Fruit fly (Drosophila melanogaster): ENCODE data around the gene CG43092.

The CG43092 gene

DNA sequence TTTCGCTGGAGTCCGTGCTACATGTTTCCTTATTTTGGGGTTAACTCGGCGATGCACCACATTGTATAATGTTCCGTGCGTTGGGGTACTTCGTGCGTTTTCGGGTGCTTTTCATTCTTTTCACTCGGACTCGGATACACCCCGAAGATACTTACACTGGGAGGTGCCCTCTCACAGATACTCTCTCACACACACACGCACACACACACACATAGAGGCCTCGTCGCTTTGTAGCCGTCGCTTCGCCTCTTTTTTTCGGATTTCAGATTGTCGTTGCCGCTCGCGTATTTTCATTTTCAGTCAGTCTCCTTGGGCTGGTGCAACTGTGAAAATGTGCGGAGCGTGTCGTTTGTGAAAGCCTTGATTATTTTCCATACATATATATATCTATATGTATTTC is 11.9 kb upstream of the CG43092 start (continued):
- no peak for TF ChIP-seq CG17568 (GFP tag; optimal IDR thresholded peaks at IDR 0.05)
- TF ChIP-seq knrl (GFP tag; IDR thresholded peaks at IDR 0.05; ENCODE audit: partially characterized antibody): no peak
- TF ChIP-seq Dbx (GFP tag; IDR thresholded peaks at IDR 0.05): peak; percentile 36; the same call in 2 of the 3 replicates
- TF ChIP-seq unpg (GFP tag; optimal IDR thresholded peaks at IDR 0.05): no peak
- no peak for TF ChIP-seq CG8089 (GFP tag; optimal IDR thresholded peaks at IDR 0.05)
- TF ChIP-seq fu2 (GFP tag; optimal IDR thresholded peaks at IDR 0.05): no peak
- peak; percentile 91 for TF ChIP-seq chinmo (GFP tag; IDR thresholded peaks at IDR 0.05; ENCODE audit: partially characterized antibody)
- no peak for TF ChIP-seq eyg (GFP tag; optimal IDR thresholded peaks at IDR 0.05)
- TF ChIP-seq CG6175 (GFP tag; IDR thresholded peaks at IDR 0.05): no peak
- TF ChIP-seq CG12942 (GFP tag; optimal IDR thresholded peaks at IDR 0.05): no peak
- peak; percentile 43 for TF ChIP-seq bigmax (GFP tag; optimal IDR thresholded peaks at IDR 0.05)
- peak; percentile 9; the same call in 1 of the 2 replicates for TF ChIP-seq CG13287 (GFP tag; IDR thresholded peaks at IDR 0.05; ENCODE audit: partially characterized antibody)
- no peak for TF ChIP-seq CG6654 (GFP tag; optimal IDR thresholded peaks at IDR 0.05)
- no peak for TF ChIP-seq lov (optimal IDR thresholded peaks at IDR 0.05)
- TF ChIP-seq lov (GFP tag; IDR thresholded peaks at IDR 0.05): peak; percentile 54; the same call in 1 of the 3 replicates
- TF ChIP-seq slbo (GFP tag; IDR thresholded peaks at IDR 0.05): no peak
- TF ChIP-seq gem (tag; optimal IDR thresholded peaks at IDR 0.05): no peak
- TF ChIP-seq CG1529 (GFP tag; optimal IDR thresholded peaks at IDR 0.05): no peak
- no peak for TF ChIP-seq stc (GFP tag; IDR thresholded peaks at IDR 0.05)
- TF ChIP-seq Optix (GFP tag; IDR thresholded peaks at IDR 0.05): no peak; the same call in 2 of the 3 replicates
- no peak for TF ChIP-seq hth (optimal IDR thresholded peaks at IDR 0.05)
- TF ChIP-seq Atf6 (GFP tag; IDR thresholded peaks at IDR 0.05): peak; percentile 68; the same call in 1 of the 2 replicates
- TF ChIP-seq CG11085 (GFP tag; IDR thresholded peaks at IDR 0.05): no peak
- no peak for TF ChIP-seq fd102C (GFP tag; optimal IDR thresholded peaks at IDR 0.05)
- TF ChIP-seq CG30020 (tag; optimal IDR thresholded peaks at IDR 0.05): no peak
- TF ChIP-seq CG12391 (tag; optimal IDR thresholded peaks at IDR 0.05): no peak
- TF ChIP-seq CG1602 (GFP tag; optimal IDR thresholded peaks at IDR 0.05): no peak
- peak; percentile 4 for TF ChIP-seq tin (GFP tag; optimal IDR thresholded peaks at IDR 0.05)
- no peak for TF ChIP-seq al (GFP tag; IDR thresholded peaks at IDR 0.05)
- TF ChIP-seq CG13296 (GFP tag; optimal IDR thresholded peaks at IDR 0.05): no peak
- TF ChIP-seq kay (GFP tag; optimal IDR thresholded peaks at IDR 0.05): no peak
- TF ChIP-seq CG8478 (optimal IDR thresholded peaks at IDR 0.05): no peak
- peak; percentile 52 to 71 for TF ChIP-seq Trl (optimal IDR thresholded peaks at IDR 0.05)
- TF ChIP-seq Trl (GFP tag; optimal IDR thresholded peaks at IDR 0.05): no peak
- no peak for TF ChIP-seq en (GFP tag; optimal IDR thresholded peaks at IDR 0.05)
- peak; percentile 8 for TF ChIP-seq caup (GFP tag; optimal IDR thresholded peaks at IDR 0.05; ENCODE audit: severe bottlenecking)
- TF ChIP-seq Hsf (GFP tag; optimal IDR thresholded peaks at IDR 0.05): no peak
- TF ChIP-seq mam (GFP tag; optimal IDR thresholded peaks at IDR 0.05): no peak
- TF ChIP-seq HmgZ (tag; optimal IDR thresholded peaks at IDR 0.05): no peak
- TF ChIP-seq CG12219 (GFP tag; optimal IDR thresholded peaks at IDR 0.05): peak; percentile 28
- no peak for TF ChIP-seq run (tag; optimal IDR thresholded peaks at IDR 0.05)
- TF ChIP-seq ftz-f1 (GFP tag; optimal IDR thresholded peaks at IDR 0.05): peak; percentile 53
- TF ChIP-seq CG10274 (GFP tag; optimal IDR thresholded peaks at IDR 0.05): no peak
- TF ChIP-seq CG7963 (GFP tag; IDR thresholded peaks at IDR 0.05; ENCODE audit: partially characterized antibody): no peak
- peak; percentile 5 for TF ChIP-seq CG12659 (GFP tag; optimal IDR thresholded peaks at IDR 0.05)
- TF ChIP-seq CG7987 (GFP tag; optimal IDR thresholded peaks at IDR 0.05): no peak
- no peak for TF ChIP-seq CkIIα-i1 (GFP tag; IDR thresholded peaks at IDR 0.05)
- peak; percentile 11 for TF ChIP-seq PHDP (tag; optimal IDR thresholded peaks at IDR 0.05)
- no peak for TF ChIP-seq Spps (tag; optimal IDR thresholded peaks at IDR 0.05)
- no peak for TF ChIP-seq CG11093 (GFP tag; IDR thresholded peaks at IDR 0.05)
- TF ChIP-seq CG42726 (GFP tag; IDR thresholded peaks at IDR 0.05; ENCODE audit: partially characterized antibody): no peak
- peak; percentile 22 for TF ChIP-seq sd (tag; optimal IDR thresholded peaks at IDR 0.05)

All from whole organism, embryonic.